Worm (Caenorhabditis elegans) whole organism, L2 larva: ENCODE results near the gene T02E9.5.

Experiments
- C34F6.9 ChIP-seq: fragments of 150-350 bp; optimal IDR thresholded peaks from 2 replicates; lab custom pipeline; 2014; ENCODE audit warnings: missing biosample characterization, missing genetic modification characterization
- F13H6.1 ChIP-seq: sonication (generic microtip); optimal IDR thresholded peaks from 2 replicates; lab custom pipeline; 2016; ENCODE audit warnings: missing genetic modification characterization, missing compliant biosample characterization
- R02D3.7 ChIP-seq: fragments of 150-350 bp; optimal IDR thresholded peaks from 2 replicates; lab custom pipeline; 2014; ENCODE audit warnings: missing biosample characterization, missing genetic modification characterization
- alr-1 ChIP-seq: fragments of 150-350 bp; optimal IDR thresholded peaks from 2 replicates; lab custom pipeline; 2014; ENCODE audit warnings: missing biosample characterization, missing genetic modification characterization
- ama-1 ChIP-seq: fragments of 150-350 bp; optimal IDR thresholded peaks from 2 replicates; lab custom pipeline; 2018; ENCODE audit warnings: inconsistent platforms
- blmp-1 ChIP-seq: sonication (generic microtip); optimal IDR thresholded peaks from 2 replicates; lab custom pipeline; 2017; ENCODE audit warnings: missing genetic modification characterization, mild to moderate bottlenecking, missing compliant biosample characterization, antibody characterized with exemption, moderate library complexity; ENCODE audit not compliant: insufficient read depth
- ceh-16 ChIP-seq: fragments of 150-350 bp; optimal IDR thresholded peaks from 2 replicates; lab custom pipeline; 2014; ENCODE audit warnings: missing biosample characterization, missing genetic modification characterization
- crh-2 ChIP-seq: sonication (generic microtip); optimal IDR thresholded peaks from 2 replicates; lab custom pipeline; 2017; ENCODE audit warnings: missing biosample characterization, missing genetic modification characterization
- egl-27 ChIP-seq: sonication (generic microtip); optimal IDR thresholded peaks from 3 replicates; lab custom pipeline; 2017; ENCODE audit warnings: missing biosample characterization, missing genetic modification reagents, missing genetic modification characterization
- elt-1 ChIP-seq: fragments of 150-350 bp; optimal IDR thresholded peaks from 2 replicates; lab custom pipeline; 2014; ENCODE audit warnings: missing biosample characterization, missing genetic modification characterization
- fos-1 ChIP-seq: fragments of 150-350 bp; optimal IDR thresholded peaks from 2 replicates; lab custom pipeline; 2014; ENCODE audit warnings: missing biosample characterization, missing genetic modification characterization
- gmeb-1 ChIP-seq: fragments of 150-350 bp; optimal IDR thresholded peaks from 2 replicates; lab custom pipeline; 2014; ENCODE audit warnings: missing biosample characterization, missing genetic modification characterization
- lin-11 ChIP-seq: fragments of 150-350 bp; sonication (generic microtip); optimal IDR thresholded peaks from 2 replicates; lab custom pipeline; 2014; ENCODE audit warnings: missing biosample characterization, missing genetic modification characterization, inconsistent platforms, mixed read lengths
- lin-13 ChIP-seq: fragments of 150-350 bp; optimal IDR thresholded peaks from 2 replicates; lab custom pipeline; 2014; ENCODE audit warnings: missing biosample characterization, missing genetic modification reagents, missing genetic modification characterization
- lin-39 ChIP-seq: fragments of 150-350 bp; optimal IDR thresholded peaks from 2 replicates; lab custom pipeline; 2014; ENCODE audit warnings: missing biosample characterization, missing genetic modification reagents, missing genetic modification characterization
- lsy-2 ChIP-seq, 2 experiments: fragments of 150-350 bp in 1 of 2; sonication (generic microtip) in 1 of 2; optimal IDR thresholded peaks; 2 replicates each; lab custom pipeline; 2014 to 2017; ENCODE audit warnings: missing biosample characterization in 2 of 2, missing genetic modification characterization in 2 of 2
- mab-5 ChIP-seq: fragments of 150-350 bp; optimal IDR thresholded peaks from 2 replicates; lab custom pipeline; 2014; ENCODE audit warnings: missing biosample characterization, missing genetic modification characterization
- mdl-1 ChIP-seq, 2 experiments: fragments of 150-350 bp in 1 of 2; sonication (generic microtip) in 1 of 2; optimal IDR thresholded peaks; 2 replicates each; lab custom pipeline; 2017; ENCODE audit warnings: missing biosample characterization in 2 of 2, missing genetic modification characterization in 2 of 2
- nhr-10 ChIP-seq: sonication (generic microtip); optimal IDR thresholded peaks from 2 replicates; lab custom pipeline; 2017; ENCODE audit warnings: missing biosample characterization, missing genetic modification characterization
- nhr-11 ChIP-seq: fragments of 150-350 bp; optimal IDR thresholded peaks from 2 replicates; lab custom pipeline; 2014; ENCODE audit warnings: missing biosample characterization, missing genetic modification characterization
- nhr-12 ChIP-seq: fragments of 150-350 bp; optimal IDR thresholded peaks from 2 replicates; lab custom pipeline; 2014; ENCODE audit warnings: missing biosample characterization, missing genetic modification characterization
- nhr-129 ChIP-seq: fragments of 150-350 bp; optimal IDR thresholded peaks from 2 replicates; lab custom pipeline; 2014; ENCODE audit warnings: missing biosample characterization, missing genetic modification characterization
- nhr-21 ChIP-seq: fragments of 150-350 bp; optimal IDR thresholded peaks from 2 replicates; lab custom pipeline; 2014; ENCODE audit warnings: missing biosample characterization, missing genetic modification characterization
- nhr-23 ChIP-seq: fragments of 150-350 bp; optimal IDR thresholded peaks from 2 replicates; lab custom pipeline; 2014; ENCODE audit warnings: missing biosample characterization, missing genetic modification reagents, missing genetic modification characterization
- nhr-237 ChIP-seq: fragments of 150-350 bp; optimal IDR thresholded peaks from 2 replicates; lab custom pipeline; 2014; ENCODE audit warnings: missing biosample characterization, missing genetic modification characterization
- nhr-25 ChIP-seq: fragments of 150-350 bp; sonication (generic microtip); optimal IDR thresholded peaks from 3 replicates; lab custom pipeline; 2014; ENCODE audit warnings: missing biosample characterization, missing genetic modification characterization
- nhr-6 ChIP-seq: fragments of 150-350 bp; optimal IDR thresholded peaks from 2 replicates; lab custom pipeline; 2014; ENCODE audit warnings: missing biosample characterization, missing genetic modification characterization
- sem-4 ChIP-seq: fragments of 150-350 bp; optimal IDR thresholded peaks from 2 replicates; lab custom pipeline; 2014; ENCODE audit warnings: missing biosample characterization, missing genetic modification reagents, missing genetic modification characterization
- sma-9 ChIP-seq, 2 experiments: fragments of 150-350 bp in 1 of 2; sonication (generic microtip) in 1 of 2; optimal IDR thresholded peaks; 2 replicates each; lab custom pipeline; 2014 to 2016; ENCODE audit warnings: missing genetic modification characterization in 2 of 2, mild to moderate bottlenecking in 1 of 2, missing biosample characterization in 1 of 2, missing compliant biosample characterization in 1 of 2, missing genetic modification reagents in 1 of 2, moderate library complexity in 1 of 2
- snpc-4 ChIP-seq: fragments of 150-350 bp; optimal IDR thresholded peaks from 2 replicates; lab custom pipeline; 2014; ENCODE audit warnings: missing biosample characterization, missing genetic modification characterization
- unc-55 ChIP-seq: fragments of 150-350 bp; sonication (generic microtip); optimal IDR thresholded peaks from 3 replicates; lab custom pipeline; 2014; ENCODE audit warnings: missing biosample characterization, missing genetic modification reagents, missing genetic modification characterization
- unc-62 ChIP-seq: fragments of 150-350 bp; optimal IDR thresholded peaks from 2 replicates; lab custom pipeline; 2014; ENCODE audit warnings: missing biosample characterization, missing genetic modification reagents, missing genetic modification characterization
- zag-1 ChIP-seq: fragments of 150-350 bp; optimal IDR thresholded peaks from 2 replicates; lab custom pipeline; 2014; ENCODE audit warnings: missing biosample characterization, missing genetic modification characterization
- ztf-11 ChIP-seq: sonication (generic microtip); optimal IDR thresholded peaks from 2 replicates; lab custom pipeline; 2017; ENCODE audit warnings: missing biosample characterization, missing genetic modification characterization
- ztf-4 ChIP-seq: fragments of 150-350 bp; optimal IDR thresholded peaks from 2 replicates; lab custom pipeline; 2014; ENCODE audit warnings: missing biosample characterization, missing genetic modification characterization

T02E9.5 gene

DNA sequence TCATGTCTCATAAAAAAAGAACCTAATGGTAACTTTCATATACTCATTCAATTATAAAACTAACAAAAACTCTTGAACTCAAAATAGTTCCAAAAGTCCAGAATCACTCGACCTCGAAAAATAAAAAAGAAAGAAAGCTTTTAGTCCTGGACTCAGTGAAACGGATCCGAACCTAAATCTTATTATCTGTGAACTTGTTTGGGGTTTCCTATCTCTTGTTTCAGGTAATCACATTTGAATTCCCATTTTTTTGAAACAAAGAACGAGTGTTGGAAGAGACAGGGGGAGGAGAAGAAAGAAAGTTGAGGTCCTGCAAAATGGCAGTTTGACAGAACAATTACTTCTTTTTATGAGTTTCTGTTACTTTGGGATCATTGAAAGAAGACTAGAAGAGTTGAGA is 12.2 kb downstream of the T02E9.5 start:
- TF ChIP-seq unc-55 (GFP tag; lab: Kevin White, UChicago) = no peak
- no peak for TF ChIP-seq ceh-16 (tag; lab: Kevin White, UChicago)
- no peak for TF ChIP-seq nhr-6 (tag; lab: Kevin White, UChicago)
- TF ChIP-seq elt-1 (tag; lab: Kevin White, UChicago) = no peak
- no peak for TF ChIP-seq fos-1 (tag; lab: Kevin White, UChicago)
- TF ChIP-seq nhr-23 (tag; lab: Kevin White, UChicago) = no peak

DNA sequence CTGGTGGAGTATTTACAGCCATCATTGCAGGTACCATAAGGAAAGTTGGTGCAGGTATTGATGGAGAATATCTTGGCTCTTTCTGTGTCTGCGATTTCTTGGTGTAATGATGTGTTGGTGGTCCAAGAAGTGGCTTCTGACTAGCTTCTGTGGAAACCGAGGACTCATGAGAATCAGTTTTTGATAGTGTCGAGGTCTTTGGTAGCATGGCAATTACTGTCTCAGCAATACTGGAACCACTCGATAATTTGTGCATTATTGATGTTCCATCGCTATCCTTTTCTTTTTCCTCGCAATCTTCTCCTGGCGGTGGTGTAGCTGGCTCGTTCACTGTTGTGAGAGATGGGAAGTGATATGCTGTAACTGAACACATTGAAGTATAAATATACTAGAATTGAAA is 21.5 kb downstream of the T02E9.5 start:
- TF ChIP-seq C34F6.9 (tag; lab: Kevin White, UChicago) (no peak), ztf-4 (tag; lab: Kevin White, UChicago) (no peak), nhr-10 (tag; lab: Kevin White, UChicago) (no peak)

DNA sequence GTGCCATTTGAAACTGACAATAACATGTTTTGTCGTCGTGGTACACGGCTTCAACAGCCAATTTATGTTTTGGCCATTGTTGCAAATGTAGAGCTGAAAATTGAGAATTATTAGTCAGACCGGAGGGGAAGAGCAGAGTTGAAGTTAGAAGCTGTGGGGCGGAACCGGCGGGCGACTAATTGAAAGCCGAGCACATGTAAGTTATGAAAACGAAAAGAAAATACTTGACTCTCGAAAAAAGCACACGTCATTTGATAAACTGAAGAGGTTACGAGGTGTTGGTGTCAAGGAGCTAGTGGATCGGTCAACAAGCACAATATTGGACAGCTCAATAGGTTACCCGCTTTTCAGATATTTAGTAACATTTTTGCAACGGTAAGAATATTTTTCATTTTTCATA is 24.1 kb downstream of the T02E9.5 start, which contains the start of gene dop-5:
Gene dop-5, minus strand, starts transcription at position 101 of the 400 bp plus-strand sequence.
- TF ChIP-seq zag-1 = no peak
- no peak for TF ChIP-seq nhr-25 (tag; lab: Kevin White, UChicago)
- TF ChIP-seq nhr-129 (tag; lab: Kevin White, UChicago) = no peak
- TF ChIP-seq nhr-6 (tag; lab: Kevin White, UChicago) = no peak
- no peak for TF ChIP-seq ama-1 (lab: Kevin White, UChicago)
- no peak for TF ChIP-seq ztf-11 (tag; lab: Kevin White, UChicago)
- TF ChIP-seq egl-27 (tag; lab: Kevin White, UChicago) = no peak
- TF ChIP-seq mab-5 (tag; lab: Kevin White, UChicago) = no peak
- no peak for TF ChIP-seq nhr-11 (tag; lab: Kevin White, UChicago)
- TF ChIP-seq lin-39 (tag; lab: Kevin White, UChicago) = no peak
- no peak for TF ChIP-seq blmp-1 (tag; lab: Kevin White, UChicago)
- no peak for TF ChIP-seq R02D3.7 (tag; lab: Kevin White, UChicago)
- no peak for TF ChIP-seq ztf-4 (tag; lab: Kevin White, UChicago)
- TF ChIP-seq unc-62 (GFP tag; lab: Kevin White, UChicago) = no peak
- TF ChIP-seq, all 48 proteins: peak for 0

DNA sequence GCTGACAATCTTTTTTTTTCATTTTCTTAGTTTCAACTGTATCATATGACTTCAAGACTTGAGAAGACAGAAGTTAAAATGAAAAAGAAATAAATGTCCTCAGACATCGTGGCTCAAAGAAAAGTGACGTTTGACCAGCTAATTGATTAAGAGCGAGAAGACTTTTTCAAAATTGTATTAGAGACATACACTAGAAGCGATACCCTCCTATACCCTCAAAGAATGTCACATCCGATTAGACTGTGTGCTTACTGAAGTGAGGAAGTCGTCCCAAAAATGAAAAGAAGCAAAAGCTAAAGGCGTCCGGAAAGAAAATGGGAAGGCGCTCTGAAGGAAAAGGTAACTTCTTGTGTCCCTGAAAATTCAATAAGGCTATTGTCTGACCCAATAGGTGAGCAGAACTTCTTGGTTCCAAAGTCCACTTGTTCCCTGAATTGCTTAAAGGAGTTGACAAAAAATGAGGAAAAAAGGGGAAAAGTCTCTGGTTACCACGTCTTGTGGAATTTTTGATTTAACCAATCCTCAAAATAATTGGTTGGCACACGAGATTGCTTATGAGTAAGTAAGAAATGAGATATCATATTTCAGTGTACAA is 30.3 kb downstream of the T02E9.5 start:
- TF ChIP-seq elt-1 (tag; lab: Kevin White, UChicago) (no peak), mdl-1 (tag; optimal IDR thresholded peaks at IDR 0.05; lab: Kevin White, UChicago) (no peak), nhr-12 (tag; lab: Kevin White, UChicago) (no peak)
- TF ChIP-seq, all 48 proteins: peak for 0

DNA sequence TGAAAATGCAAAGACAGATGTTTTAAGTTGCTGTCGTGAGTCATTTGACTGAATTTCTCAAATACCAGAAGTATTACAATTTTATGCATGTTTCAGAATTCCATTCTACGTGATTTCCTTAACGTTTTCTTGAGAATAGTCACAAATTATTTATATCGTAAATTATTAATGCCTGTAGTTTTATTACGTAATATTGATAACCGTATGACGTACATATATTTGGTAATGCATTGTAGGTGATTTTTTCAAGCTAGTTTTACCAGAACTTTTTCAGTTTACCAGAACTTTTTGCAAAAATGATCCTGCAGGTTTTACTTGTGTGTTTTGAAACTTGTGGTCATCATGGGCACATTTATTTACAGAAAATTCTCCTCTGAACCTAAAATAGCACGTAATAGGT is 31.9 kb downstream of the T02E9.5 start:
- TF ChIP-seq gmeb-1 = no peak

DNA sequence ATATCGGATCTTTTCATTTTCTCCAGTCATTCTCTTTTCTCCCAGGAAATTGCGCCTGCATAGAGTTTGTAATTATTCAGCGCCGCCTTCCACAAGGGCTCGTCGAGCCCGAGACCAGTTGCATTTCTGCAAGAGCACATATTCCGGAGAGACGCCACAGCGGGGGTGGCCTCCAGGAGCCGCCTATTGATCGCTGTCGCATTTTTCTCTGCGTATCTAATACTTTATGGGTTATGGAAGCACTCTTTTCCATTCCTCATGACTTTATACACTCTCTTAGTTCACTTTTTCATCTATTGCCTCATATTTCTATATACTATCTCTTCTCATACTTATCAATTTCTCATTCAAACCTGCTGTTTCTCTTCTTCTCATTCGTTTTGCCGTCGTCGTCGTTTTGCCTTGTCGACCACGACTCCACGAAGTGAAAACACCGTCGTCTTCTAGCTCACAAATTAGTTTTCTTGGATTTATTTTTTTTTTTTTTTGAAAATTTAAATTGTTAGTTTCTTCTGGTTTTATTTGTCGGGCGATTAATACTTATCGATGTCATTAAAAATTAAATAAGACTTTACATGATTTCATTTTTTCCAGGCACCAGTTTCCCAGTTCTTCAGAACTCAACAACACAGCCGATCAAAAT is 33.2 kb downstream of the T02E9.5 start, which contains the start of gene cnb-1:
Gene cnb-1, plus strand, starts transcription at position 593 of the 643 bp plus-strand sequence.
- TF ChIP-seq lsy-2 (tag; optimal IDR thresholded peaks at IDR 0.05; lab: Kevin White, UChicago) = peak; percentile 13 to 79
- peak; percentile 91 for TF ChIP-seq C34F6.9 (tag; lab: Kevin White, UChicago)
- no peak for TF ChIP-seq nhr-10 (tag; lab: Kevin White, UChicago)
- TF ChIP-seq ceh-16 (tag; lab: Kevin White, UChicago) = no peak
- TF ChIP-seq nhr-6 (tag; lab: Kevin White, UChicago) = peak; percentile 26
- TF ChIP-seq ztf-11 (tag; lab: Kevin White, UChicago) = no peak
- TF ChIP-seq R02D3.7 (tag; lab: Kevin White, UChicago) = no peak
- TF ChIP-seq gmeb-1 = peak; percentile 57
- TF ChIP-seq ztf-4 (tag; lab: Kevin White, UChicago) = peak; percentile 33
- peak; percentile 53 for TF ChIP-seq nhr-129 (tag; lab: Kevin White, UChicago)
- no peak for TF ChIP-seq nhr-237 (tag; lab: Kevin White, UChicago)
- peak; percentile 82 for TF ChIP-seq lin-11 (tag; lab: Kevin White, UChicago)
- TF ChIP-seq sem-4 (tag; lab: Kevin White, UChicago) = peak; percentile 43
- TF ChIP-seq nhr-21 = peak; percentile 45
- peak; percentile 39 for TF ChIP-seq fos-1 (tag; lab: Kevin White, UChicago)
- TF ChIP-seq crh-2 (tag; lab: Kevin White, UChicago) = peak; percentile 80
- TF ChIP-seq unc-55 (GFP tag; lab: Kevin White, UChicago) = peak; percentile 87
- peak; percentile 40 for TF ChIP-seq snpc-4 (tag; lab: Kevin White, UChicago)
- no peak for TF ChIP-seq alr-1 (tag; lab: Kevin White, UChicago)
- no peak for TF ChIP-seq lin-13 (GFP tag; lab: Kevin White, UChicago)
- TF ChIP-seq egl-27 (tag; lab: Kevin White, UChicago) = peak; percentile 17
- TF ChIP-seq zag-1 = peak; percentile 68
- no peak for TF ChIP-seq mdl-1 (tag; optimal IDR thresholded peaks at IDR 0.05; lab: Kevin White, UChicago)
- TF ChIP-seq F13H6.1 (tag; lab: Kevin White, UChicago) = peak; percentile 79
- peak; percentile 53 for TF ChIP-seq mab-5 (tag; lab: Kevin White, UChicago)
- TF ChIP-seq sma-9 (GFP tag; optimal IDR thresholded peaks at IDR 0.05; lab: Kevin White, UChicago) = peak; percentile 78
- no peak for TF ChIP-seq sma-9 (tag; optimal IDR thresholded peaks at IDR 0.05; lab: Kevin White, UChicago)
